Fruit fly (Drosophila melanogaster) whole organism, wandering third instar larva: ENCODE measurements around the gene AIF.

Experiments used
- Abd-B ChIP-seq: fragments of >200 bp; optimal IDR thresholded peaks from 2 replicates; lab custom pipeline; 2017; ENCODE audit warnings: missing biosample characterization, missing genetic modification characterization
- CG32264 ChIP-seq: fragments of 200-800 bp; sonication (Bioruptor generic); optimal IDR thresholded peaks from 2 replicates; lab custom pipeline; 2016; ENCODE audit warnings: missing biosample characterization, missing genetic modification characterization
- CG9705 ChIP-seq: fragments of 200-800 bp; sonication (Bioruptor generic); optimal IDR thresholded peaks from 2 replicates; lab custom pipeline; 2018; ENCODE audit warnings: missing biosample characterization, mild to moderate bottlenecking, missing genetic modification characterization
- CrebA ChIP-seq: fragments of 200-800 bp; sonication (Bioruptor generic); optimal IDR thresholded peaks from 2 replicates; lab custom pipeline; 2016; ENCODE audit warnings: missing biosample characterization, mild to moderate bottlenecking, missing genetic modification characterization, borderline replicate concordance
- Dfd ChIP-seq: fragments of >200 bp; optimal IDR thresholded peaks from 2 replicates; lab custom pipeline; 2017; ENCODE audit warnings: missing biosample characterization, missing genetic modification characterization
- Dif ChIP-seq: fragments of 200-275, 200-300 bp; sonication (Bioruptor generic); optimal IDR thresholded peaks from 2 replicates; lab custom pipeline; 2018; ENCODE audit warnings: missing biosample characterization, missing genetic modification characterization; ENCODE audit not compliant: partially characterized antibody
- GATAd ChIP-seq: sonication (Bioruptor generic); optimal IDR thresholded peaks from 2 replicates; lab custom pipeline; 2016; ENCODE audit warnings: missing biosample characterization, missing genetic modification characterization
- HLH106 ChIP-seq: fragments of 200-800 bp; optimal IDR thresholded peaks from 3 replicates; lab custom pipeline; 2019; ENCODE audit warnings: missing biosample characterization, mild to moderate bottlenecking, missing genetic modification characterization, moderate library complexity
- Hnf4 ChIP-seq: fragments of 200-800 bp; sonication (Bioruptor generic); optimal IDR thresholded peaks from 2 replicates; lab custom pipeline; 2016; ENCODE audit warnings: missing biosample characterization, mild to moderate bottlenecking, missing genetic modification characterization
- Hr78 ChIP-seq: fragments of >200 bp; optimal IDR thresholded peaks from 2 replicates; lab custom pipeline; 2017; ENCODE audit warnings: missing biosample characterization, missing genetic modification characterization
- Hr83 ChIP-seq: fragments of 200-300 bp; sonication (Bioruptor generic); optimal IDR thresholded peaks from 2 replicates; lab custom pipeline; 2016; ENCODE audit warnings: missing biosample characterization, mild to moderate bottlenecking, missing genetic modification characterization, moderate library complexity; ENCODE audit not compliant: poor library complexity, severe bottlenecking
- Jra ChIP-seq: sonication (Bioruptor generic); optimal IDR thresholded peaks from 2 replicates; lab custom pipeline; 2016; ENCODE audit warnings: missing biosample characterization, missing genetic modification characterization
- Mio ChIP-seq: sonication (Bioruptor generic); optimal IDR thresholded peaks from 2 replicates; lab custom pipeline; 2016; ENCODE audit warnings: missing biosample characterization, missing genetic modification characterization
- Myc ChIP-seq: fragments of >200 bp; optimal IDR thresholded peaks from 2 replicates; lab custom pipeline; 2017
- N ChIP-seq: fragments of >200 bp; optimal IDR thresholded peaks from 2 replicates; lab custom pipeline; 2018; ENCODE audit warnings: missing biosample characterization, missing external identifiers, missing genetic modification characterization
- OdsH ChIP-seq: fragments of 200-800 bp; sonication (Bioruptor generic); optimal IDR thresholded peaks from 2 replicates; lab custom pipeline; 2016; ENCODE audit warnings: missing biosample characterization, mild to moderate bottlenecking, missing genetic modification characterization
- Rel ChIP-seq, 2 experiments: fragments of 200-800 bp; sonication (Bioruptor generic) in 1 of 2; optimal IDR thresholded peaks; 2 replicates in 1 of 2; 3 replicates in 1 of 2; lab custom pipeline; 2016 to 2019; ENCODE audit warnings: mild to moderate bottlenecking in 2 of 2, missing biosample characterization in 2 of 2, missing genetic modification characterization in 2 of 2, moderate library complexity in 1 of 2
- Sp1 ChIP-seq: fragments of 200-800 bp; sonication (Bioruptor generic); optimal IDR thresholded peaks from 3 replicates; lab custom pipeline; 2019; ENCODE audit warnings: missing biosample characterization, mild to moderate bottlenecking, missing genetic modification characterization, moderate library complexity
- Vsx2 ChIP-seq: fragments of 200-300, 225-300 bp; sonication (Bioruptor generic); optimal IDR thresholded peaks from 2 replicates; lab custom pipeline; 2018; ENCODE audit warnings: missing biosample characterization, missing genetic modification characterization; ENCODE audit not compliant: partially characterized antibody
- br ChIP-seq: fragments of 200-800 bp; sonication (Bioruptor generic); optimal IDR thresholded peaks from 2 replicates; lab custom pipeline; 2016; ENCODE audit warnings: missing biosample characterization, missing genetic modification characterization
- brk ChIP-seq: fragments of 200-800 bp; sonication (Bioruptor generic); optimal IDR thresholded peaks from 2 replicates; lab custom pipeline; 2016; ENCODE audit warnings: missing biosample characterization, mild to moderate bottlenecking, missing genetic modification characterization
- dl ChIP-seq, 2 experiments: fragments of 175-275, 200-275 bp in 1 of 2; fragments of 200-275 bp in 1 of 2; sonication (Bioruptor generic); optimal IDR thresholded peaks; lab custom pipeline; 2018; ENCODE audit warnings: mild to moderate bottlenecking in 2 of 2, missing biosample characterization in 2 of 2, missing genetic modification characterization in 2 of 2, moderate library complexity in 2 of 2; ENCODE audit not compliant: partially characterized antibody in 2 of 2, insufficient read depth in 1 of 2
- dmrt93B ChIP-seq: fragments of 200-800 bp; sonication (Bioruptor generic); optimal IDR thresholded peaks from 2 replicates; lab custom pipeline; 2018; ENCODE audit warnings: missing biosample characterization, mild to moderate bottlenecking, missing genetic modification characterization
- dsf ChIP-seq: sonication (Bioruptor generic); optimal IDR thresholded peaks from 2 replicates; lab custom pipeline; 2016; ENCODE audit warnings: missing biosample characterization, missing genetic modification characterization, borderline replicate concordance
- ey ChIP-seq: fragments of 200-800 bp; sonication (Bioruptor generic); optimal IDR thresholded peaks from 2 replicates; lab custom pipeline; 2016; ENCODE audit warnings: missing biosample characterization, missing genetic modification characterization
- foxo ChIP-seq, 2 experiments: fragments of 200-800 bp; sonication (Bioruptor generic); optimal IDR thresholded peaks; 2 replicates in 1 of 2; 3 replicates in 1 of 2; lab custom pipeline; 2016 to 2017; ENCODE audit warnings: missing biosample characterization in 2 of 2, missing genetic modification characterization in 2 of 2
- fru ChIP-seq: fragments of 200-800 bp; sonication (Bioruptor generic); optimal IDR thresholded peaks from 3 replicates; lab custom pipeline; 2016; ENCODE audit warnings: missing biosample characterization, mild to moderate bottlenecking, missing genetic modification characterization
- h ChIP-seq: fragments of 200-800 bp; sonication (Bioruptor generic); optimal IDR thresholded peaks from 3 replicates; lab custom pipeline; 2016; ENCODE audit warnings: missing biosample characterization, mild to moderate bottlenecking, missing genetic modification characterization
- jim ChIP-seq: fragments of 175-275, 200-325 bp; sonication (Bioruptor generic); optimal IDR thresholded peaks from 2 replicates; lab custom pipeline; 2016; ENCODE audit warnings: missing biosample characterization, mild to moderate bottlenecking, missing genetic modification characterization
- lola ChIP-seq: fragments of >200 bp; optimal IDR thresholded peaks from 2 replicates; lab custom pipeline; 2017; ENCODE audit warnings: missing biosample characterization, missing genetic modification characterization
- pan ChIP-seq: fragments of >200 bp; optimal IDR thresholded peaks from 2 replicates; lab custom pipeline; 2017
- psq ChIP-seq: fragments of 200-800 bp; sonication (Bioruptor generic); optimal IDR thresholded peaks from 3 replicates; lab custom pipeline; 2017; ENCODE audit warnings: missing biosample characterization, mild to moderate bottlenecking, missing genetic modification characterization, moderate library complexity
- rgr ChIP-seq: fragments of 200-800 bp; sonication (Bioruptor generic); optimal IDR thresholded peaks from 3 replicates; lab custom pipeline; 2016; ENCODE audit warnings: missing biosample characterization, mild to moderate bottlenecking, missing genetic modification characterization
- sage ChIP-seq: fragments of 200-800 bp; sonication (Bioruptor generic); optimal IDR thresholded peaks from 2 replicates; lab custom pipeline; 2016; ENCODE audit warnings: missing biosample characterization, mild to moderate bottlenecking, missing genetic modification characterization
- sv ChIP-seq: fragments of 200-800 bp; sonication (Bioruptor generic); optimal IDR thresholded peaks from 3 replicates; lab custom pipeline; 2016; ENCODE audit warnings: missing biosample characterization, missing genetic modification characterization
- tai ChIP-seq: sonication (Bioruptor generic); optimal IDR thresholded peaks from 2 replicates; lab custom pipeline; 2016; ENCODE audit warnings: missing biosample characterization, missing genetic modification characterization
- usp ChIP-seq: fragments of >200 bp; optimal IDR thresholded peaks from 2 replicates; lab custom pipeline; 2017; ENCODE audit warnings: missing biosample characterization, missing genetic modification characterization
- woc ChIP-seq: sonication (Bioruptor generic); optimal IDR thresholded peaks from 2 replicates; lab custom pipeline; 2016; ENCODE audit warnings: missing biosample characterization, mild to moderate bottlenecking, missing genetic modification characterization

Gene AIF

dm6 chr2L:2202853-2203717, 51.5 kb downstream of the AIF start:
- TF ChIP-seq ey (GFP tag; lab: Kevin White, UChicago): peak; percentile 27
- no peak for TF ChIP-seq lola (GFP tag; lab: Kevin White, UChicago)
- no peak for TF ChIP-seq Hr78 (GFP tag; lab: Kevin White, UChicago)
- no peak for TF ChIP-seq usp (GFP tag; lab: Kevin White, UChicago)
- peak; percentile 97 for TF ChIP-seq psq (GFP tag; lab: Kevin White, UChicago)
- TF ChIP-seq pan (lab: Kevin White, UChicago): no peak
- peak; percentile 77 for TF ChIP-seq Vsx2 (GFP tag; lab: Kevin White, UChicago)
- TF ChIP-seq Dfd (GFP tag; lab: Kevin White, UChicago): no peak
- peak in 1 of 2 experiments; percentile 44 for TF ChIP-seq foxo (GFP tag; optimal IDR thresholded peaks at IDR 0.05; lab: Kevin White, UChicago)
- TF ChIP-seq OdsH (GFP tag; lab: Kevin White, UChicago): no peak
- peak; percentile 50 for TF ChIP-seq CrebA (GFP tag; lab: Kevin White, UChicago)
- no peak for TF ChIP-seq dmrt93B (GFP tag; lab: Kevin White, UChicago)
- peak; percentile 92 for TF ChIP-seq tai
- TF ChIP-seq CG9705: no peak
- TF ChIP-seq CG32264 (GFP tag; lab: Kevin White, UChicago): no peak
- TF ChIP-seq br: peak; percentile 46
- TF ChIP-seq Dif (GFP tag; lab: Kevin White, UChicago): peak; percentile 93
- TF ChIP-seq Hr83: peak; percentile 78
- peak; percentile 37 for TF ChIP-seq Hnf4 (GFP tag; lab: Kevin White, UChicago)
- TF ChIP-seq rgr (GFP tag; lab: Kevin White, UChicago): peak; percentile 66
- peak; percentile 78 for TF ChIP-seq h (GFP tag; lab: Kevin White, UChicago)
- no peak for TF ChIP-seq Abd-B (GFP tag; lab: Kevin White, UChicago)
- no peak for TF ChIP-seq sv
- TF ChIP-seq Sp1 (GFP tag; lab: Kevin White, UChicago): peak; percentile 26
- peak; percentile 10 for TF ChIP-seq HLH106 (tag; lab: Kevin White, UChicago)
- TF ChIP-seq Mio: no peak
- no peak for TF ChIP-seq brk
- TF ChIP-seq Myc (lab: Kevin White, UChicago): no peak
- peak; percentile 66 for TF ChIP-seq jim (GFP tag; lab: Kevin White, UChicago)
- no peak for TF ChIP-seq N (GFP tag; lab: Kevin White, UChicago)
- TF ChIP-seq sage (GFP tag; lab: Kevin White, UChicago): peak; percentile 60
- TF ChIP-seq dl (GFP tag; optimal IDR thresholded peaks at IDR 0.05; lab: Kevin White, UChicago; ENCODE audit: insufficient read depth in 1 of 2, partially characterized antibody in 2 of 2): peak; percentile 68 to 85
- TF ChIP-seq GATAd (GFP tag; lab: Kevin White, UChicago): no peak
- TF ChIP-seq Rel (GFP tag; optimal IDR thresholded peaks at IDR 0.05; lab: Kevin White, UChicago): peak; percentile 42
- TF ChIP-seq Rel (tag; optimal IDR thresholded peaks at IDR 0.05; lab: Kevin White, UChicago): peak; percentile 95
- peak; percentile 91 for TF ChIP-seq fru (GFP tag; lab: Kevin White, UChicago)
- no peak for TF ChIP-seq woc (GFP tag; lab: Kevin White, UChicago)
- TF ChIP-seq Jra (GFP tag; lab: Kevin White, UChicago): peak; percentile 64
- TF ChIP-seq dsf (GFP tag; lab: Kevin White, UChicago): no peak
- TF ChIP-seq, all 38 proteins: peak for 20
